Fruit fly (Drosophila melanogaster): Measurements from ENCODE around the gene CG1113.
A peak's percentile ranks its signal among the peaks of the same experiment; 100 is the strongest.

CG1113 gene

DNA sequence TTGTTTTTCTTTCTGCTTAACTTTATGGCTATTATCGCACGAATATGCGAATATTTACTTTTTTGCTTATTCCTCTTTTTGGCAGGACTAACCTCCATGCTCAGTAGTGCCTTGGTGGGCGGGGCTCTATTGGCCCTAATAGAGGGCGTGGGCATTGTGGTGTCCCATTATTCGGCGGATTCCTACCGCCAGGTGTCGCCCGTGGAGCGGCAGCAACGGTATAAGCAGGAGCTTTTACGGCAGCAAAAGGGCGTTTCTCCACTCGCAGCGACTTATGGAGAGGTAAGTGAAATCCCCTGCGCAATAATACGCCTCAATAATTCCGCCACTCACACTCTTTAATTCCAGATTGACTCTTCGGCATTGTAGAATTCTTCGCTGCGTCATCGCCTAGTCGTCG is 47.7 kb downstream of the CG1113 start (continued):
- peak; percentile 45 for TF ChIP-seq CG12071 (GFP tag; optimal IDR thresholded peaks at IDR 0.05)
- no peak for TF ChIP-seq unc-4 (GFP tag; IDR thresholded peaks at IDR 0.05; ENCODE audit: partially characterized antibody)
- no peak for TF ChIP-seq lilli (GFP tag; optimal IDR thresholded peaks at IDR 0.05)
- TF ChIP-seq Mes4 (GFP tag; optimal IDR thresholded peaks at IDR 0.05): peak; percentile 34
- peak; percentile 1 for TF ChIP-seq CG18262 (tag; optimal IDR thresholded peaks at IDR 0.05)
- TF ChIP-seq CG4617 (GFP tag; optimal IDR thresholded peaks at IDR 0.05; ENCODE audit: borderline replicate concordance): no peak
- TF ChIP-seq Optix (GFP tag; IDR thresholded peaks at IDR 0.05): 0 out of 3 replicates have a peak, but pooled peaks have one; percentile 39
- TF ChIP-seq CG17802 (tag; optimal IDR thresholded peaks at IDR 0.05): no peak
- peak; percentile 15 for TF ChIP-seq sd (tag; optimal IDR thresholded peaks at IDR 0.05)
- TF ChIP-seq ERR (GFP tag; optimal IDR thresholded peaks at IDR 0.05): no peak
- TF ChIP-seq CG9727 (GFP tag; optimal IDR thresholded peaks at IDR 0.05): peak; percentile 13
- TF ChIP-seq CG5245 (GFP tag; optimal IDR thresholded peaks at IDR 0.05): peak; percentile 32
- TF ChIP-seq ap (GFP tag; IDR thresholded peaks at IDR 0.05): no peak
- no peak for TF ChIP-seq prd (optimal IDR thresholded peaks at IDR 0.05)
- 0 out of 3 replicates have a peak, but pooled peaks have one; percentile 21 for TF ChIP-seq prd (GFP tag; IDR thresholded peaks at IDR 0.05)
- peak; percentile 50 for TF ChIP-seq Hmr (GFP tag; optimal IDR thresholded peaks at IDR 0.05)
- 0 out of 2 replicates have a peak, but pooled peaks have one; percentile 17 for TF ChIP-seq CG4730 (GFP tag; IDR thresholded peaks at IDR 0.05)
- TF ChIP-seq Camta (GFP tag; optimal IDR thresholded peaks at IDR 0.05): no peak
- no peak for TF ChIP-seq Usf (GFP tag; optimal IDR thresholded peaks at IDR 0.05)
- TF ChIP-seq CG1603 (tag; optimal IDR thresholded peaks at IDR 0.05): peak; percentile 26
- no peak for TF ChIP-seq Trl (optimal IDR thresholded peaks at IDR 0.05)
- TF ChIP-seq Trl (GFP tag; optimal IDR thresholded peaks at IDR 0.05): peak; percentile 45
- TF ChIP-seq Nf-YB (GFP tag; optimal IDR thresholded peaks at IDR 0.05): no peak
- peak; percentile 51 for TF ChIP-seq CG11504 (tag; optimal IDR thresholded peaks at IDR 0.05)
- no peak for TF ChIP-seq CG18764 (GFP tag; optimal IDR thresholded peaks at IDR 0.05)
- TF ChIP-seq CG6765 (GFP tag; optimal IDR thresholded peaks at IDR 0.05): no peak
- TF ChIP-seq tap (tag; optimal IDR thresholded peaks at IDR 0.05): no peak
- TF ChIP-seq lbe (GFP tag; optimal IDR thresholded peaks at IDR 0.05): no peak
- TF ChIP-seq Rx (GFP tag; IDR thresholded peaks at IDR 0.05): no peak
- peak; percentile 30 for TF ChIP-seq CG15269 (tag; optimal IDR thresholded peaks at IDR 0.05)
- no peak for TF ChIP-seq nerfin-1 (tag; optimal IDR thresholded peaks at IDR 0.05)
- TF ChIP-seq Rfx (GFP tag; IDR thresholded peaks at IDR 0.05): peak; percentile 45
- TF ChIP-seq bab2 (GFP tag; optimal IDR thresholded peaks at IDR 0.05): no peak
- no peak for TF ChIP-seq E2f2 (GFP tag; IDR thresholded peaks at IDR 0.05)
- no peak for TF ChIP-seq CG4404 (GFP tag; IDR thresholded peaks at IDR 0.05)
- no peak for TF ChIP-seq Hr78 (GFP tag; optimal IDR thresholded peaks at IDR 0.05)
- no peak for TF ChIP-seq CG4360 (GFP tag; IDR thresholded peaks at IDR 0.05)
- no peak for TF ChIP-seq CG10267 (tag; optimal IDR thresholded peaks at IDR 0.05)
- no peak for TF ChIP-seq abd-A (tag; optimal IDR thresholded peaks at IDR 0.05)
- TF ChIP-seq CG14014 (GFP tag; IDR thresholded peaks at IDR 0.05): no peak
- TF ChIP-seq CG3163 (GFP tag; optimal IDR thresholded peaks at IDR 0.05): no peak
- TF ChIP-seq chn (GFP tag; optimal IDR thresholded peaks at IDR 0.05): peak; percentile 21
- no peak for TF ChIP-seq CG4282 (GFP tag; optimal IDR thresholded peaks at IDR 0.05)
- TF ChIP-seq sna (GFP tag; IDR thresholded peaks at IDR 0.05; ENCODE audit: partially characterized antibody): no peak
- TF ChIP-seq CG1832 (GFP tag; optimal IDR thresholded peaks at IDR 0.05): no peak
- TF ChIP-seq CG12391 (tag; optimal IDR thresholded peaks at IDR 0.05): no peak
- TF ChIP-seq zf30C (GFP tag; optimal IDR thresholded peaks at IDR 0.05): no peak
- no peak for TF ChIP-seq peb (GFP tag; IDR thresholded peaks at IDR 0.05)
- TF ChIP-seq Ada2b (GFP tag; IDR thresholded peaks at IDR 0.05): no peak
- no peak for TF ChIP-seq BEAF-32 (GFP tag; optimal IDR thresholded peaks at IDR 0.05)
- TF ChIP-seq chif (GFP tag; optimal IDR thresholded peaks at IDR 0.05): peak in 1 of 2 experiments; percentile 6

Data from whole organism, embryonic.